Worm (Caenorhabditis elegans) whole organism, L1 larva: ENCODE results near the gene F59F5.4.

Experiments used
- Y116A8C.19 ChIP-seq: sonication (generic microtip); optimal IDR thresholded peaks from 2 replicates; lab custom pipeline; 2016; ENCODE audit warnings: missing compliant biosample characterization, missing genetic modification characterization, borderline replicate concordance
- alr-1 ChIP-seq: fragments of 200-800 bp; sonication (Bioruptor generic); optimal IDR thresholded peaks from 2 replicates; lab custom pipeline; 2018; ENCODE audit warnings: borderline replicate concordance, mild to moderate bottlenecking, missing genetic modification characterization, missing compliant biosample characterization
- blmp-1 ChIP-seq: fragments of 150-350 bp; optimal IDR thresholded peaks from 2 replicates; lab custom pipeline; 2014; ENCODE audit warnings: missing biosample characterization, missing genetic modification characterization
- nhr-28 ChIP-seq: fragments of 150-350 bp; optimal IDR thresholded peaks from 2 replicates; lab custom pipeline; 2014; ENCODE audit warnings: missing biosample characterization, missing genetic modification characterization
- pqm-1 ChIP-seq: sonication (generic microtip); optimal IDR thresholded peaks from 3 replicates; lab custom pipeline; 2017; ENCODE audit warnings: missing biosample characterization, missing genetic modification characterization
- sox-4 ChIP-seq: sonication (generic microtip); optimal IDR thresholded peaks from 2 replicates; lab custom pipeline; 2016; ENCODE audit warnings: missing genetic modification characterization, missing compliant biosample characterization
- sptf-1 ChIP-seq: fragments of 150-350 bp; optimal IDR thresholded peaks from 2 replicates; lab custom pipeline; 2014; ENCODE audit warnings: missing biosample characterization, missing genetic modification characterization
- tbx-2 ChIP-seq: sonication (generic microtip); optimal IDR thresholded peaks from 2 replicates; lab custom pipeline; 2016; ENCODE audit warnings: missing genetic modification characterization, missing compliant biosample characterization
- zag-1 ChIP-seq: fragments of 150-350 bp; optimal IDR thresholded peaks from 2 replicates; lab custom pipeline; 2014; ENCODE audit warnings: missing biosample characterization, missing genetic modification characterization
- ztf-11 ChIP-seq, 2 experiments: sonication (generic microtip); optimal IDR thresholded peaks; 2 replicates each; lab custom pipeline; 2016 to 2017; ENCODE audit warnings: missing genetic modification characterization in 2 of 2, missing biosample characterization in 1 of 2, missing compliant biosample characterization in 1 of 2

DNA sequence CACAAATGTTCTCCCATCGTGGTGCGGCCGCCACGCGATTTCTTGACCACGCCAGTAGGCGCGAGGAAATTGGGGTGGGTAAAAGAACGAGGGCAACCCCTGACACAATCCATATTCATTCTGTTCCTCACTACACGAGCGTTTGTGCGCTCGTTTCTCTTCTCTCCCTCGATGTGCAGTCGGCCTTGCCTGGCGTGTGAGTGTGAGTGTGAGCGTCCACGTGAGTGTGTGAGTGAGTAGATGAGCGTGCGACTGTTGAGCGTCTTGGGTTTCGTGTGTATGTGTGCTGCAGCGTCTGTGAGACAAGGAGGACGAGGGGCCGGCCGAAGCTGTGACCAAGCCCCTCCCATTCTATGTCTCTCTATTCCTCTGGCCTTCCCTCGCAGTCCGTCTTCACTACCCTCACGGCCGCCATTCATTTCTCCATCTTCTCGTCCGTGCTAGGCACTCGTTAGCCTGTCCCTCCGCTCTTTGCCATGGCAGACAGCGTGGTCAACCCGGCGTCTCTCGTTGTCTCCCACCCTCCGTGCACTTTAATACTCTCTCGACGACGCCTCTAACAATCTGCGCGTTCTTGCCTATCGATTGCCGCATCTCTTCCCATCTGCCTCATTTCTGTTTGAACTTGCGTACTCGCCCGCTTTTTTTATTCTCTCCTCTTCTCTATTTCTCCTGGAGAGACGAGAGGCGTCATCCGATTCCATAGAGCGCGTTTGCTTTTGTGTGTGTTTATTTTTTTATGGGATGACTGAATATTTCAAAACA lies 25.8 kb downstream of the F59F5.4 start:
- TF ChIP-seq zag-1 (tag; lab: Kevin White, UChicago) (peak; percentile 77), alr-1 (tag; lab: Kevin White, UChicago) (no peak), sox-4 (peak; percentile 70), ztf-11 (tag; optimal IDR thresholded peaks at IDR 0.05; lab: Kevin White, UChicago) (peak in 1 of 2 experiments; percentile 92), pqm-1 (no peak), sptf-1 (no peak), tbx-2 (peak; percentile 98), nhr-28 (tag; lab: Kevin White, UChicago) (no peak), Y116A8C.19 (no peak), blmp-1 (tag; lab: Kevin White, UChicago) (peak; percentile 87)
